Fruit fly (Drosophila melanogaster) whole organism, adult: Measurements from ENCODE around the gene CG7320.

Experiments used
- CG12768 ChIP-seq: fragments of 200-800 bp; sonication (Bioruptor generic); optimal IDR thresholded peaks from 2 replicates; lab custom pipeline; 2017; ENCODE audit warnings: missing biosample characterization, missing genetic modification characterization, mild to moderate bottlenecking, moderate library complexity, missing genetic modification reagents
- CG14711 ChIP-seq: fragments of 200-800 bp; sonication (Bioruptor generic); optimal IDR thresholded peaks from 2 replicates; lab custom pipeline; 2018; ENCODE audit warnings: missing biosample characterization, mild to moderate bottlenecking, missing genetic modification characterization, moderate library complexity
- CG1620 ChIP-seq: fragments of 200-800 bp; sonication (Bioruptor generic); optimal IDR thresholded peaks from 2 replicates; lab custom pipeline; 2016; ENCODE audit warnings: missing biosample characterization, missing genetic modification characterization
- CG33017 ChIP-seq: fragments of 200-800 bp; sonication (Bioruptor generic); optimal IDR thresholded peaks from 2 replicates; lab custom pipeline; 2018; ENCODE audit warnings: missing biosample characterization, mild to moderate bottlenecking, missing genetic modification characterization, moderate library complexity
- CG7101 ChIP-seq: fragments of 200-800 bp; sonication (Bioruptor generic); optimal IDR thresholded peaks from 2 replicates; lab custom pipeline; 2018; ENCODE audit warnings: missing biosample characterization, mild to moderate bottlenecking, missing genetic modification characterization, moderate library complexity
- Clk ChIP-seq: fragments of 200-800 bp; sonication (Bioruptor generic); optimal IDR thresholded peaks from 2 replicates; lab custom pipeline; 2017; ENCODE audit warnings: missing biosample characterization, missing genetic modification characterization
- Crg-1 ChIP-seq: fragments of 200-800 bp; sonication (Bioruptor generic); optimal IDR thresholded peaks from 2 replicates; lab custom pipeline; 2016; ENCODE audit warnings: missing biosample characterization, missing genetic modification characterization
- Hr96 ChIP-seq: fragments of 200-800 bp; sonication (Bioruptor generic); optimal IDR thresholded peaks from 2 replicates; lab custom pipeline; 2016; ENCODE audit warnings: missing biosample characterization, missing genetic modification characterization
- Mnt ChIP-seq: fragments of 200-800 bp; sonication (Bioruptor generic); optimal IDR thresholded peaks from 2 replicates; lab custom pipeline; 2016; ENCODE audit warnings: missing biosample characterization, mild to moderate bottlenecking, missing genetic modification characterization
- kay ChIP-seq: fragments of 200-800 bp; sonication (Bioruptor generic); peaks from one replicate; lab custom pipeline; 2016; ENCODE audit warnings: missing biosample characterization, missing genetic modification characterization, borderline replicate concordance
- toe ChIP-seq: fragments of 200-800 bp; sonication (Bioruptor generic); optimal IDR thresholded peaks from 2 replicates; lab custom pipeline; 2016; ENCODE audit warnings: missing biosample characterization, missing genetic modification characterization

DNA sequence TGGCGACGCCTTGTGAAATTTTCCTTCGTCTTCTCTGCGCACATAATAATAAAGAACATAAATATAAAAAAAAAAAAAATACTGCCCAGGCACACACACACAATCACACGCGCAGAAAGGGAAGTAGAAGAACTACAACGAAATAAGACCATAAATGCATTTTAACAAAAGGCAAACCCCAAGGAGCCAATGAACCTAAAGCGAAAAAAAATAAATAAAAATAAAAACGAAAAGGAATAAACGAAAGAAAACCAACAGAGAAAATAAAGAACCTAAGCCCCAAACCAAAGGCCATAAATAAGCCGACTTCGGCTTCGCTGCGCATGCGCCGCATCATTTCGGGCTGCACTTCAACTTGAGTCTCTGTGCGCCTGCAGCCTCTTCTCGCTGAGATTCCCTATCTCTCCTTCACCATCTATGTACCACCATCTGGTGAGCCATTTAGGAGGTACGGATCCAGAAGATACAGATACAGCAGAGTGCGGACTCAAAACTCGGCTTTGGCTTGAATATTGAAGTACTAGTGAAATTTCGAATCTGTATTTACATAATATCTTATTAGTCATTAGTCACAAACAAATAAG is 20.1 kb downstream of the CG7320 start:
- TF ChIP-seq toe (GFP tag; lab: Kevin White, UChicago): no peak
- TF ChIP-seq Hr96 (GFP tag; lab: Kevin White, UChicago): no peak
- TF ChIP-seq kay (GFP tag; lab: Kevin White, UChicago): no peak
- no peak for TF ChIP-seq Mnt (GFP tag; lab: Kevin White, UChicago)
- TF ChIP-seq CG33017 (tag; lab: Kevin White, UChicago): no peak
- TF ChIP-seq CG12768: no peak
- no peak for TF ChIP-seq CG1620 (GFP tag; lab: Kevin White, UChicago)
- no peak for TF ChIP-seq Crg-1 (GFP tag; lab: Kevin White, UChicago)
- no peak for TF ChIP-seq CG14711 (tag; lab: Kevin White, UChicago)
- TF ChIP-seq CG7101: no peak
- no peak for TF ChIP-seq Clk
